Fruit fly (Drosophila melanogaster) whole organism: ENCODE measurements around the gene Rcd2.
"Not testable (repeated sequence)": the region's sequence is repeated elsewhere in the genome, so short reads cannot be mapped to it uniquely, and the experiment has no call there.

Source experiments
- pan ChIP-seq: fragments of >200 bp; optimal IDR thresholded peaks from 2 replicates; lab custom pipeline; 2017
- psq ChIP-seq: fragments of >200 bp; optimal IDR thresholded peaks from 2 replicates; lab custom pipeline; 2017

DNA sequence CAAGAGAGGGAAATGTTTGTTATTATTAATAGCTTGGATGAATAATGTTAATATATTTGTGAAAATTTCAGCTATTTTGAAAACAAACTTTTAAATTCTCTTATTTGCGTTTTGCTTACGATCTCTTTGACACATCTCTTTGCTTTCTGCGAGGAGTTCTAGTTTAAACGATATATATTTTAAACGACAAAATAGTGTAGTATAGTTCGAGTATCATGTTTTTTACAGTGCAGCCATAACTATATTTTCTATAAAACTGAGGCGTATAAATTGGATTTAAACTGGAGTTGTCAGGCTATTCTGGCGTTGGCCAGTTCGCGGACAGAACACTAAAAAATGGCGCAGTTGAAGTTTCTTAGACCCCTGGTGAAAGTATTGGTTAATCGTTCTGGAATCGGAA, 40.7 kb downstream of the Rcd2 start, which contains the start of gene CG18281:
- not testable (repeated sequence) for TF ChIP-seq psq, pan (lab: Kevin White, UChicago)
